Worm (Caenorhabditis elegans): ENCODE measurements around the gene srj-15.

Gene srj-15

DNA sequence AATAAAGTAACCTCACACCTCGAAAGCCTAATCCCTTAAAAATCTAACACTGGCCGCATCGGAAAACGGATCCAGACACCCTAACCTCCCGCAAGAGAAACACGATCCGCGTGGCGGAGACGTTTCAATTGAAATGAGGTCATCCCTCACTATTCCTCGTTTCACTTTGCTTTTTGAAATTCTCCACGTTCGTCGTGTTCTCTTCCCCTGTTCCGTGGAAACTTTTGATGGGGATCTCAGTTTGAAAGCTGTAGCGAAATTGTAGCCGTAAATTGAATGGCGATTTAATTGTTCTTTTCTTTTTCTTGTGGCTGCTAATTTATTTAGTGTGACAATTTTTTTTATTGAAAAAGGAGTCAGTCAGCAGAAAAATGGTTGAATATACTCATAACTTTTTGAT lies 4.1 kb upstream of the srj-15 start:
- no peak for TF ChIP-seq hmg-4 (GFP tag; optimal IDR thresholded peaks at IDR 0.05)
- no peak for TF ChIP-seq F13C5.2 (tag; optimal IDR thresholded peaks at IDR 0.05)
- no peak for TF ChIP-seq tbx-11 (GFP tag; IDR thresholded peaks at IDR 0.05)
- TF ChIP-seq pes-1 (GFP tag; IDR thresholded peaks at IDR 0.05), result no peak
- no peak for TF ChIP-seq scrt-1 (GFP tag; IDR thresholded peaks at IDR 0.05)
- TF ChIP-seq aly-1 (tag; optimal IDR thresholded peaks at IDR 0.05), result no peak
- TF ChIP-seq hmbx-1 (tag; optimal IDR thresholded peaks at IDR 0.05), result no peak
- TF ChIP-seq ceh-36 (tag; optimal IDR thresholded peaks at IDR 0.05), result no peak
- no peak for TF ChIP-seq sea-1 (GFP tag; conservative IDR thresholded peaks at IDR 0.05)
- no peak for TF ChIP-seq ets-7 (tag; optimal IDR thresholded peaks at IDR 0.05)
- no peak for TF ChIP-seq hnd-1 (tag; optimal IDR thresholded peaks at IDR 0.05)
- no peak for TF ChIP-seq tbx-37 (GFP tag; conservative IDR thresholded peaks at IDR 0.05)
- no peak for TF ChIP-seq ceh-13 (GFP tag; optimal IDR thresholded peaks at IDR 0.05)
- TF ChIP-seq tra-4 (tag; optimal IDR thresholded peaks at IDR 0.05), result no peak
- TF ChIP-seq flt-1 (GFP tag; IDR thresholded peaks at IDR 0.05), result no peak

DNA sequence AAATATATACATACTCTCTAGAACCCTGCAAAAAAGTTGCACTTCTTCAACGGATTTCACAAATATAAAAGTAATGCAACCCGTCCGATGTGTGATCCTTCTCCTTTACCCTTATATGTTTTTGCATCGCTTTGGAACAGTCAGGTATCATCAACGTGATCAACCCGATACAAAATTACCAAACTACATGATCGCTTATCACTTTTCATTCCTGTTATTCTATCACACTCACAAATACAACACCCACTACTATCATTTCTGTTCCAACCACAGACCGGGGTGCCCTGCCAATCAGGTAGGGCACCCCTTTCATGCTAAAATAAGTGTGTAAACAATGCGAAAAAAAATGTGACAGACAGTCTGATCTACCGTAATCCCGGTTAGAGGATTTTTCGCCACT lies 2.3 kb upstream of the srj-15 start:
- TF ChIP-seq aly-1 (tag; optimal IDR thresholded peaks at IDR 0.05), result no peak

DNA sequence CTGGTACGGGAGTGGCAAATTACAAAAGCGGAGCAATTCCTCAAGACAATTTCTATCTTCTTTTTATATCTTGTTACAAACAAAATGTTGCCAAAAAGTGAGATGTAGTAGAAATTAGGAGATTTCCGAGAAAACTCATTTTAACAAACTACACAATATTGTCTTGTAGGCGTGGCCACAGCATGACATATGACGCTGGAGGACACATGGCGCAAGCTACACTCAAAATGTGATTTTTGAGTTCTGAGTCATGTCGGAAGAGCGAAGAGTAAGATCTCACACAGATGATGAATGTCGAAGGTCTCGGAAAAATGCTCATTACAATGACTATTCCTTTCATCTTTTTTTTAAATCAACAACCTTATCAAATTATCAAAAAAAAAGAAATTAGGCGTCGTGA lies 3.3 kb downstream of the srj-15 start, which contains the start of gene Y40B10B.1:
Gene Y40B10B.1, minus strand, starts transcription at position 101 of the 400 bp plus-strand sequence.
- TF ChIP-seq B0310.2 (tag; optimal IDR thresholded peaks at IDR 0.05) (no peak), hmg-4 (GFP tag; optimal IDR thresholded peaks at IDR 0.05) (no peak), ceh-36 (tag; optimal IDR thresholded peaks at IDR 0.05) (no peak), ama-1 (optimal IDR thresholded peaks at IDR 0.05) (no peak), pes-1 (GFP tag; IDR thresholded peaks at IDR 0.05) (no peak), flt-1 (GFP tag; IDR thresholded peaks at IDR 0.05) (no peak), hnd-1 (tag; optimal IDR thresholded peaks at IDR 0.05) (no peak), ceh-13 (GFP tag; optimal IDR thresholded peaks at IDR 0.05) (no peak), tbx-11 (GFP tag; IDR thresholded peaks at IDR 0.05) (no peak), ets-7 (tag; optimal IDR thresholded peaks at IDR 0.05) (no peak), hmbx-1 (tag; optimal IDR thresholded peaks at IDR 0.05) (no peak), sea-1 (GFP tag; conservative IDR thresholded peaks at IDR 0.05) (no peak), aly-1 (tag; optimal IDR thresholded peaks at IDR 0.05) (no peak), tbx-37 (GFP tag; conservative IDR thresholded peaks at IDR 0.05) (no peak)

DNA sequence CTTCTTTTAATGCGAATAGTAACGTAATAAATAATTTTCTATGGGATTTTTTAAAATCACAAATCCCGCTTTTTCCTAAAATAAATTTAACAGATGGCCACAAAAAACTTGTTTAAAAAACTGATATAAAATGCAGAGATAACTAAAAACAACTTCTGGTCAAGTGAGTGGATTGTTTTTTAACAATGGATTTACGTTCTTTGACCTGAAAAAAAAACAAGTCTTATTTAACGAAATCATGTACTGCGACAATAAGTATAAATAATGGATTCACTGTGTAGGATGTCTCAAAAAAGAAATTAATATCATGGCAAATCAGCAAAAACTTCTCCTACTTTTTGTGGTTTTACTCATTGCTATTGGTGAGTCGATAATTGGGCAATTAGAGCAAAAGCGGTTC lies 7.6 kb downstream of the srj-15 start, which contains the start of gene fipr-25:
Gene fipr-25, plus strand, starts transcription at position 301 of the 400 bp plus-strand sequence.
- TF ChIP-seq hnd-1 (tag; optimal IDR thresholded peaks at IDR 0.05), result no peak
- TF ChIP-seq tbx-37 (GFP tag; conservative IDR thresholded peaks at IDR 0.05), result no peak
- TF ChIP-seq aly-1 (tag; optimal IDR thresholded peaks at IDR 0.05), result no peak
- TF ChIP-seq sea-1 (GFP tag; conservative IDR thresholded peaks at IDR 0.05), result no peak
- TF ChIP-seq ceh-13 (GFP tag; optimal IDR thresholded peaks at IDR 0.05), result no peak
- no peak for TF ChIP-seq scrt-1 (GFP tag; IDR thresholded peaks at IDR 0.05)
- no peak for TF ChIP-seq F13C5.2 (tag; optimal IDR thresholded peaks at IDR 0.05)
- TF ChIP-seq tbx-11 (GFP tag; IDR thresholded peaks at IDR 0.05), result no peak
- no peak for TF ChIP-seq ama-1 (optimal IDR thresholded peaks at IDR 0.05)
- TF ChIP-seq B0310.2 (tag; optimal IDR thresholded peaks at IDR 0.05), result no peak
- TF ChIP-seq ceh-36 (tag; optimal IDR thresholded peaks at IDR 0.05), result no peak
- no peak for TF ChIP-seq flt-1 (GFP tag; IDR thresholded peaks at IDR 0.05)

DNA sequence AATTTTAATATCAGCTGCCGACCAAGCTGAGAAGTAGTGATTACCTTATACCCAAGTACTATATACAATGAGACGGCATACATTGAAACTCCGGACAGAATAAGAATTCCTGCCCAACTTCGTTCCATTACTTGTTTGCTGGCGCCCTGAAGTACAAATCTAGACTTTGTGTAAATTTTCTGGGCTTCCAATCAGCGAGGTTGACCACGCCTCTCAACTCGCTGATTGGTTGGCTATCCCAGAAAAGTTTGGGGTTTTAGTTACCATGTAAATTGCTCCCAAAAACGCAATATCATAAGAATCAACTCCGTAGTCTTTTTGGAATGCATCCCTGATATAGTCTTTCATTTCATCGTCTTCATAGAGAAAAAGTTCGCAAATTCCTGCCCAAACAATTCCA lies 9.5 kb downstream of the srj-15 start:
- TF ChIP-seq flt-1 (GFP tag; IDR thresholded peaks at IDR 0.05) (no peak), sea-1 (GFP tag; conservative IDR thresholded peaks at IDR 0.05) (no peak), F13C5.2 (tag; optimal IDR thresholded peaks at IDR 0.05) (no peak), ets-7 (tag; optimal IDR thresholded peaks at IDR 0.05) (no peak), hmg-4 (GFP tag; optimal IDR thresholded peaks at IDR 0.05) (no peak), pes-1 (GFP tag; IDR thresholded peaks at IDR 0.05) (no peak), ceh-36 (tag; optimal IDR thresholded peaks at IDR 0.05) (no peak), ama-1 (optimal IDR thresholded peaks at IDR 0.05) (no peak), hnd-1 (tag; optimal IDR thresholded peaks at IDR 0.05) (no peak), tbx-37 (GFP tag; conservative IDR thresholded peaks at IDR 0.05) (no peak), hmbx-1 (tag; optimal IDR thresholded peaks at IDR 0.05) (no peak), ceh-13 (GFP tag; optimal IDR thresholded peaks at IDR 0.05) (no peak), tra-4 (tag; optimal IDR thresholded peaks at IDR 0.05) (no peak), tbx-11 (GFP tag; IDR thresholded peaks at IDR 0.05) (no peak), scrt-1 (GFP tag; IDR thresholded peaks at IDR 0.05) (no peak), aly-1 (tag; optimal IDR thresholded peaks at IDR 0.05) (no peak)

DNA sequence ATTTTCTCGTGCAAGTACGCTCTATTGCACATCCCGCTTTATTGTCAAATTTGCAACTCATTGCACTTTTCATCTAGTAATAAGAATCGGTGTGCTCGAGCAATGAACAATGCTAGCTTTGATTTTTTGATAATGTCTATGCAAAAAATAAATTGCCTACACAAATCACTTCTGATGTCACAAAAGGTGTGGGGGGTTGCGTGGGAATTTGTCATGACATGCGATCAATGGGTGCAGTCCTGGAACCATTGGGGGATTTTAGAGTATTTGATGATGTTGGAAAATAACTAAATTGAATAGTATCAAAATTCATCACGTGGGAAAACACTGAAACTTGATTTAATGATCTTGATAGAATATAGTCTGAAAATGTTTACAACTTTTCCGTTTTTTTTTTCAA lies 18.8 kb downstream of the srj-15 start:
- TF ChIP-seq flt-1 (GFP tag; IDR thresholded peaks at IDR 0.05) (no peak), ceh-13 (GFP tag; optimal IDR thresholded peaks at IDR 0.05) (no peak), tra-4 (tag; optimal IDR thresholded peaks at IDR 0.05) (no peak), pes-1 (GFP tag; IDR thresholded peaks at IDR 0.05) (no peak), hmbx-1 (tag; optimal IDR thresholded peaks at IDR 0.05) (no peak), sea-1 (GFP tag; conservative IDR thresholded peaks at IDR 0.05) (no peak), ama-1 (optimal IDR thresholded peaks at IDR 0.05) (no peak), hmg-4 (GFP tag; optimal IDR thresholded peaks at IDR 0.05) (no peak), F13C5.2 (tag; optimal IDR thresholded peaks at IDR 0.05) (no peak), B0310.2 (tag; optimal IDR thresholded peaks at IDR 0.05) (no peak), ceh-36 (tag; optimal IDR thresholded peaks at IDR 0.05) (no peak), ets-7 (tag; optimal IDR thresholded peaks at IDR 0.05) (no peak), tbx-11 (GFP tag; IDR thresholded peaks at IDR 0.05) (no peak), aly-1 (tag; optimal IDR thresholded peaks at IDR 0.05) (no peak), hnd-1 (tag; optimal IDR thresholded peaks at IDR 0.05) (no peak)

DNA sequence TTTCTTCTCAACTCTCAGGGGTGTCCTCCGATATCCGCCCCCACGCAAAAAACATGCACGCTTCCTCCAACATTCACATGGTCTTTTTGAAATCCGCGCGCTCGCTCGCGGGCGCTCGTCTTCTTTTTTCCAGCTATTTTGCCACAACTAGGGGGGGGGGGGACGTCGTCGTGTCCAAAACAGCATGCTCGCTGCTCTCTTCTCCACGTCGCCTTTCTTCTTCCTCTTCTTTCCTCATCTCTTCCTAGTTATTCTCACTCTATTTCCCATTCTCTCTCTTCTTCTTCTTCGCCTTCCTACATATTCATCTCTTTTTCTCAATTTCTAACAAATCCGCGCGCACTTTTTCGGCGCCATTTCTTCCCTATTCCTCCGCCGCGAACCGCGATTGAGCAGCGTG lies 21.2 kb downstream of the srj-15 start:
- TF ChIP-seq ama-1 (optimal IDR thresholded peaks at IDR 0.05) (no peak), ceh-13 (GFP tag; optimal IDR thresholded peaks at IDR 0.05) (no peak), F13C5.2 (tag; optimal IDR thresholded peaks at IDR 0.05) (no peak)

Measured in whole organism, early embryonic.